Fruit fly (Drosophila melanogaster): Measurements from ENCODE around the gene Npl4.

dm6 chr3R:25638381-25638780 is 13.9 kb upstream of the Npl4 start:
- no peak for TF ChIP-seq CG9139 (GFP tag; optimal IDR thresholded peaks at IDR 0.05)
- TF ChIP-seq CG6854 (GFP tag; optimal IDR thresholded peaks at IDR 0.05) = no peak
- TF ChIP-seq Lpt (GFP tag; optimal IDR thresholded peaks at IDR 0.05) = no peak
- no peak for TF ChIP-seq Blimp-1 (GFP tag; optimal IDR thresholded peaks at IDR 0.05)
- TF ChIP-seq achi (GFP tag; optimal IDR thresholded peaks at IDR 0.05) = no peak
- TF ChIP-seq ss (GFP tag; optimal IDR thresholded peaks at IDR 0.05) = no peak
- no peak for TF ChIP-seq Sox102F (GFP tag; optimal IDR thresholded peaks at IDR 0.05)
- no peak for TF ChIP-seq cyc (GFP tag; optimal IDR thresholded peaks at IDR 0.05)
